Worm (Caenorhabditis elegans) whole organism, L1 larva: Measurements from ENCODE around the gene grl-9.

ENCODE experiments used
- fos-1 ChIP-seq: fragments of 150-350 bp; optimal IDR thresholded peaks from 2 replicates; lab custom pipeline; 2014; ENCODE audit warnings: missing biosample characterization, missing genetic modification characterization
- mdl-1 ChIP-seq, 2 experiments: fragments of 150-350 bp; optimal IDR thresholded peaks; 2 replicates each; lab custom pipeline; 2014 to 2017; ENCODE audit warnings: missing biosample characterization in 2 of 2, missing genetic modification characterization in 2 of 2, inconsistent platforms in 1 of 2
- nhr-11 ChIP-seq: fragments of 150-350 bp; optimal IDR thresholded peaks from 2 replicates; lab custom pipeline; 2014; ENCODE audit warnings: missing biosample characterization, missing genetic modification characterization
- nhr-77 ChIP-seq: fragments of 150-350 bp; optimal IDR thresholded peaks from 2 replicates; lab custom pipeline; 2014; ENCODE audit warnings: missing biosample characterization, missing genetic modification characterization
- rnt-1 ChIP-seq: sonication (generic microtip); optimal IDR thresholded peaks from 2 replicates; lab custom pipeline; 2016; ENCODE audit warnings: mild to moderate bottlenecking, missing genetic modification characterization, moderate library complexity, missing compliant biosample characterization
- tbx-2 ChIP-seq: sonication (generic microtip); optimal IDR thresholded peaks from 2 replicates; lab custom pipeline; 2016; ENCODE audit warnings: missing genetic modification characterization, missing compliant biosample characterization

DNA sequence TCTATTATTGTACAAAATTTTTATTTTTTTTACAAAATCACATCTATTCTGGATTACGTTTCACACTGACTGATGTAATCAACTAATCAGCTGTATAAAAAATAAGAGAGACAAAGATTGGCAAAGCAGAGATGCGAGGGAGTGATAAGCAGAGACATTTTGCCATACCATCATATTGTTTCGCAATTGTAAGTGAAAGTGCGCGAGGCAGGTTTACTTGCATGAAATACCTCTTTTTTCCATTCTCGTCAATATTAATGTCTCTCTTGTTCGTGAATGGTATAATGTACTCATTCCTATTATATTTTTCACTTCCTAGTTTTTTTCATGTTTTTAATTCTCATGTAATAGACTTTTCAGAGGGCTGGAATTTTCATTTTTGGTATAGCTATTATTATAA lies 5.4 kb upstream of the grl-9 start:
- TF ChIP-seq mdl-1 (tag; optimal IDR thresholded peaks at IDR 0.05; lab: Kevin White, UChicago) = no peak
- no peak for TF ChIP-seq nhr-77
- no peak for TF ChIP-seq fos-1 (tag; lab: Kevin White, UChicago)
- TF ChIP-seq rnt-1 (tag; lab: Kevin White, UChicago) = no peak
- TF ChIP-seq nhr-11 = no peak
- no peak for TF ChIP-seq tbx-2
